Fruit fly (Drosophila melanogaster): ENCODE measurements around the gene Irbp18.

Irbp18 gene

DNA sequence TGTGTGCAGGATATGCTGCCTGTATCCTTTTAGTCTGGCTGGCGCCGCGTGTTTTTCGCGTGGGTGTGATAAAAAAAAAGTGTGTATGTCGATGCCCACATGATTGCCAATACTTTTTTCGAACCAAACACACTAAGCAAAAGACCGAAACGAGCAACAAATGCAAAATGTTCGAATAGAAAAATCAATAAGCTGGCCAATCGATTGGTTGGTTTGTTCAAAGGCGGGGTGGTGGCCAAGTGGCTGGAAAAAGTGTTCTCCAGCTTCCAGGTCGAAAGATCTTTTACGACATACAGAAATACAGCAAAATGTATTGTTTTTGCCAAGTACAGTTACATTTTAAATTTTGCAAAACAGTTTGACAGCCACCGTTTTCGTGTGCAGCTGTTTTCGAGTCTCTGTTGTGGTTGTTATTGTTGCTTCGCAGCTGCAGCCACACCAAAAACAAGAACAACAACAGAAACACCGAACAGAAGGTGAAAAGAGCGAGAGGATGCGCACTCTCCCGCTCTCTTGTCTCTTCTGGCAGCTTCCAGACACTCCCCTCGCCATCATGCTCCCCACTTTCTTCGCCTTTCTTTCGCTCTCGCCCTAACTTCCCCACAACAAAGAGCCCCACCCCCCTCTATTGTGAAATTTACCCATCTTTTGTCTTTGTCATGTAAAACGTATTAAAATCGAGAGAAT, 25.8 kb upstream of the Irbp18 start:
- TF ChIP-seq Dll (optimal IDR thresholded peaks at IDR 0.05) (peak; percentile 90), CG8478 (optimal IDR thresholded peaks at IDR 0.05) (no peak)

DNA sequence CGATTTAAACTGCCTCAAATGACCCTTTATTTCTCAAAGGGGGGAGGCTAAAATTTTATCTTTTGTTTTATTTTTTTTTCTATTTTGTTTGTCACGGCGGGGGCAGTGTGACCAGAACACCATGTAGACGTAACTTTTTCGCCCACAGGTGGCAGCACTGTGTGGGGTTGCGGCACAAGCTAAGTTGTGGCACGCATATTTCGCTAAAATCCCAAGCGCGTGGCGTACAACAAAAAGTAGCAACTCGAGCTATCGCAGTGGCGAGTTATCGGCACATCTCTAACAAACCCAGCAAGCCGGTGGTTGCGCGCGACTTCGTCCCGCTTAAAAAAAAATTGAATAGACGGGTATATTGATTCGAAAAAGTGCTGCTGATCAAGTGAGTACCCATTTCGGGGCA, 25.1 kb upstream of the Irbp18 start, which contains the start of the genes Ufd1 and NaPi-III:
Gene Ufd1, minus strand, starts transcription at position 129 of the 400 bp plus-strand sequence.
Gene NaPi-III, plus strand, starts transcription at position 261 of the 400 bp plus-strand sequence.
- no peak for TF ChIP-seq pan (optimal IDR thresholded peaks at IDR 0.05)
- no peak for TF ChIP-seq usp (GFP tag; optimal IDR thresholded peaks at IDR 0.05)
- TF ChIP-seq psq (optimal IDR thresholded peaks at IDR 0.05) = no peak
- TF ChIP-seq CG8478 (optimal IDR thresholded peaks at IDR 0.05) = no peak
- no peak for TF ChIP-seq Dll (optimal IDR thresholded peaks at IDR 0.05)
- TF ChIP-seq EcR (GFP tag; optimal IDR thresholded peaks at IDR 0.05) = no peak

- no peak for TF ChIP-seq CG8478 (optimal IDR thresholded peaks at IDR 0.05)
- TF ChIP-seq pan (optimal IDR thresholded peaks at IDR 0.05) = no peak
- TF ChIP-seq Dll (optimal IDR thresholded peaks at IDR 0.05) = no peak
- no peak for TF ChIP-seq usp (GFP tag; optimal IDR thresholded peaks at IDR 0.05)
- no peak for TF ChIP-seq EcR (GFP tag; optimal IDR thresholded peaks at IDR 0.05)
- no peak for TF ChIP-seq psq (optimal IDR thresholded peaks at IDR 0.05)
These were observed 22.5 kb upstream of the Irbp18 start, which contains the start of the genes FoxK and mRpL2 for dm6 chr3L:11120419-11120958. Gene FoxK (minus strand): TSS chr3L:11120783. Gene mRpL2 (plus strand): TSS chr3L:11120847.

dm6 chr3L:11119901-11120418, 22.0 kb upstream of the Irbp18 start:
- TF ChIP-seq usp (GFP tag; optimal IDR thresholded peaks at IDR 0.05) = no peak
- TF ChIP-seq EcR (GFP tag; optimal IDR thresholded peaks at IDR 0.05) = no peak
- TF ChIP-seq pan (optimal IDR thresholded peaks at IDR 0.05) = no peak
- no peak for TF ChIP-seq Dll (optimal IDR thresholded peaks at IDR 0.05)
- TF ChIP-seq CG8478 (optimal IDR thresholded peaks at IDR 0.05) = no peak

dm6 chr3L:11119396-11119900, 21.5 kb upstream of the Irbp18 start:
- no peak for TF ChIP-seq psq (optimal IDR thresholded peaks at IDR 0.05)
- no peak for TF ChIP-seq EcR (GFP tag; optimal IDR thresholded peaks at IDR 0.05)
- TF ChIP-seq usp (GFP tag; optimal IDR thresholded peaks at IDR 0.05) = no peak
- no peak for TF ChIP-seq Dll (optimal IDR thresholded peaks at IDR 0.05)
- TF ChIP-seq pan (optimal IDR thresholded peaks at IDR 0.05) = no peak
- TF ChIP-seq CG8478 (optimal IDR thresholded peaks at IDR 0.05) = no peak

dm6 chr3L:11118627-11119395, 20.8 kb upstream of the Irbp18 start:
- TF ChIP-seq Dll (optimal IDR thresholded peaks at IDR 0.05) (peak; percentile 22), pan (optimal IDR thresholded peaks at IDR 0.05) (no peak)

- TF ChIP-seq pan (optimal IDR thresholded peaks at IDR 0.05) (no peak), EcR (GFP tag; optimal IDR thresholded peaks at IDR 0.05) (no peak), usp (GFP tag; optimal IDR thresholded peaks at IDR 0.05) (no peak), psq (optimal IDR thresholded peaks at IDR 0.05) (no peak), Dll (optimal IDR thresholded peaks at IDR 0.05) (no peak), CG8478 (optimal IDR thresholded peaks at IDR 0.05) (no peak)
These were observed 19.7 kb upstream of the Irbp18 start for dm6 chr3L:11117733-11118132.

DNA sequence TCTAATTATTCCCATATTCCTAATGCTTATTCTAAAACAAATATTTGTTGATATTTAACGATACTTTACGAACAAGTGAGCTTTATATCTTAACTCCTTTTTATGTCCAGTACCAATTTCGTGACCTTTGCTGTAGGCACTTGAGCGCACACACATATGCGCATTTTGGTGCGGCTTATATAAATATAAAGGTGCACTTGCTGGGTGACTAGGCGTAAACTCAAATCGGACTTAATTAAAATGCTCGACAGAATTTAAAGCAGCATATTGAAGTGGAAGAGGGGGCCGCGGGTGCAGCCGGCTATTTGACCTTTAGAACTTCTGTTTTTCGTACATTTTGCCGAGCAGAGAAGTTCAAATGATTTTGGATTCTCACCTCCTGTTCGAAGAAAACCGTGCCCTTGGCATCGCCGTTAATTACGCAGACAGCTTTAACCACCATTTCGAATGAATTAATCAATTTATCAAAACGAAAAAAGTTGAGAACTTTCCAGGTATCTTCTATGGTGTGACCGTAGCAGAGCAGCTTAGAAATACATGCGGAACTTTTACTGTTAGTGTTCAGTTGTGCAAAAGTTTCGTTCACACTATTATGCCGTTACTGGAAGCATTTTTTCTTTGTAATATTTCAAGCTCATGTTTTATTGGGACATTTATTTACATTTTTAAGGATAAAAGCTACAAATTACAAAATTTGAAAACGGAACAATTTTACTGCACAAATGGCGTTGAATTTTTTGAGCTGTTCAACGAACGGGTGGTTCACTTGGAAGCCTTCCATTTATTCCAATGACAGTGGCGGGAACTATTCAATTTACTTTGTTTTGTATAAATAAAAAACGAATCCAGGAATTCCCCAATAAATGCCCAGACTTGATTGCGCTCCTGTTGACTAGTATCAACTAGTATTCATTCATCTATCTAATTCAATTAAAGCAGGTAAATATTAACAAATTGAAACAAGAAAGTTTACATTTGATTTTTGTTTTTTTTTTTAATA, 15.5 kb upstream of the Irbp18 start, which contains the start of gene Sod1:
Gene Sod1, minus strand, starts transcription at position 543 of the 1,000 bp plus-strand sequence.
- TF ChIP-seq pan (optimal IDR thresholded peaks at IDR 0.05) (no peak), EcR (GFP tag; optimal IDR thresholded peaks at IDR 0.05) (no peak), psq (optimal IDR thresholded peaks at IDR 0.05) (no peak), CG8478 (optimal IDR thresholded peaks at IDR 0.05) (no peak), Dll (optimal IDR thresholded peaks at IDR 0.05) (no peak), usp (GFP tag; optimal IDR thresholded peaks at IDR 0.05) (no peak)

dm6 chr3L:11112427-11112826, 14.4 kb upstream of the Irbp18 start:
- TF ChIP-seq CG8478 (optimal IDR thresholded peaks at IDR 0.05) (no peak), EcR (GFP tag; optimal IDR thresholded peaks at IDR 0.05) (no peak), Dll (optimal IDR thresholded peaks at IDR 0.05) (no peak), psq (optimal IDR thresholded peaks at IDR 0.05) (no peak), usp (GFP tag; optimal IDR thresholded peaks at IDR 0.05) (no peak), pan (optimal IDR thresholded peaks at IDR 0.05) (no peak)

DNA sequence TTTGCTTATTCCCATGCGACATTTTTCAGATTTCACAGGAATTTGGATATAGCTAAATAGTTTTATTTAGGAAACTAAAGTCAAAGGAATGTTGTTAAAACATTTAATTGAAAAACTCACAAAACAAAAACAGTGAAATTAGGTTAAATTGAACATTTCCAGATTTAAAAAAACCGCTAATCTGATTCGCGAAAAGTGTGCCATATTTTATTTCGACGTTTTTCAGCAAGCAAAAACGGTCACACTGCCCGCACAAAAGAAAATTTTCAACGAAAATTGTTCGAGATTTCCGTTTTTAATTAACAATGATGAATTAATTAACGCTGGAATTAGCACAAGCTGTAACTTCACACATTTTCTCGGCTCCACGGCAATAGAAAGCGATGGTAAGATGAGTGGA, 11.5 kb upstream of the Irbp18 start, which contains the start of the genes CG34012 and emei:
Gene CG34012, minus strand, starts transcription at position 52 of the 400 bp plus-strand sequence.
Gene emei, plus strand, starts transcription at position 237 of the 400 bp plus-strand sequence.
- TF ChIP-seq usp (GFP tag; optimal IDR thresholded peaks at IDR 0.05) = no peak
- TF ChIP-seq pan (optimal IDR thresholded peaks at IDR 0.05) = no peak
- TF ChIP-seq Dll (optimal IDR thresholded peaks at IDR 0.05) = no peak
- no peak for TF ChIP-seq EcR (GFP tag; optimal IDR thresholded peaks at IDR 0.05)
- no peak for TF ChIP-seq CG8478 (optimal IDR thresholded peaks at IDR 0.05)
- TF ChIP-seq psq (optimal IDR thresholded peaks at IDR 0.05) = no peak

- TF ChIP-seq psq (optimal IDR thresholded peaks at IDR 0.05) (no peak), usp (GFP tag; optimal IDR thresholded peaks at IDR 0.05) (no peak), Dll (optimal IDR thresholded peaks at IDR 0.05) (no peak), EcR (GFP tag; optimal IDR thresholded peaks at IDR 0.05) (no peak), pan (optimal IDR thresholded peaks at IDR 0.05) (no peak), CG8478 (optimal IDR thresholded peaks at IDR 0.05) (no peak)
These were observed 9.9 kb upstream of the Irbp18 start, which contains the start of gene CG12522 for dm6 chr3L:11107935-11108334. Gene CG12522 (plus strand): TSS chr3L:11108235.

All from whole organism.